Fruit fly (Drosophila melanogaster) whole organism, embryonic: ENCODE results near the gene WASp.

Experiments
- C15 ChIP-seq: fragments of 200-800 bp; sonication (Bioruptor generic); IDR thresholded peaks from 3 replicates; pipeline ENCODE4 v1.3.6; 2022; ENCODE audit warnings: missing biosample characterization, missing genetic modification characterization
- CG10209 ChIP-seq: fragments of 200-800 bp; sonication (Bioruptor generic); optimal IDR thresholded peaks from 3 replicates; lab custom pipeline; 2017; ENCODE audit warnings: missing biosample characterization, mild to moderate bottlenecking, missing genetic modification characterization, missing genetic modification reagents
- CG10431 ChIP-seq: fragments of 200-800 bp; sonication (Bioruptor generic); optimal IDR thresholded peaks from 3 replicates; lab custom pipeline; 2018; ENCODE audit warnings: missing biosample characterization, mild to moderate bottlenecking, missing genetic modification characterization
- CG12155 ChIP-seq: fragments of 200-800 bp; sonication (Bioruptor generic); optimal IDR thresholded peaks from 3 replicates; lab custom pipeline; 2016; ENCODE audit warnings: missing biosample characterization, missing genetic modification characterization
- CG1233 ChIP-seq: fragments of 200-800 bp; sonication (Bioruptor generic); optimal IDR thresholded peaks from 4 replicates; lab custom pipeline; 2018; ENCODE audit warnings: missing biosample characterization, mild to moderate bottlenecking, missing genetic modification characterization
- CG13287 ChIP-seq: fragments of 200-800 bp; sonication (Bioruptor generic); IDR thresholded peaks from 2 replicates; pipeline ENCODE4 v1.3.6; 2022; ENCODE audit warnings: missing biosample characterization, missing genetic modification characterization; ENCODE audit not compliant: partially characterized antibody
- CG13624 ChIP-seq: fragments of 200-800 bp; sonication (Bioruptor generic); optimal IDR thresholded peaks from 2 replicates; lab custom pipeline; 2016; ENCODE audit warnings: missing biosample characterization, missing genetic modification characterization
- CG15073 ChIP-seq: fragments of 200-800 bp; sonication (Bioruptor generic); optimal IDR thresholded peaks from 2 replicates; lab custom pipeline; 2016; ENCODE audit warnings: missing biosample characterization, missing genetic modification characterization
- CG15269 ChIP-seq: fragments of 200-800 bp; sonication (Bioruptor generic); optimal IDR thresholded peaks from 2 replicates; lab custom pipeline; 2018; ENCODE audit warnings: missing biosample characterization, mild to moderate bottlenecking, missing genetic modification characterization, moderate library complexity
- CG15479 ChIP-seq: fragments of 200-800 bp; sonication (Bioruptor generic); optimal IDR thresholded peaks from 3 replicates; lab custom pipeline; 2019; ENCODE audit warnings: missing biosample characterization, mild to moderate bottlenecking, missing genetic modification characterization, moderate library complexity
- CG1603 ChIP-seq: fragments of 200-800 bp; sonication (Bioruptor generic); optimal IDR thresholded peaks from 2 replicates; lab custom pipeline; 2019; ENCODE audit warnings: missing biosample characterization, mild to moderate bottlenecking, missing genetic modification characterization, moderate library complexity
- CG2199 ChIP-seq: fragments of 200-800 bp; sonication (Bioruptor generic); IDR thresholded peaks from 3 replicates; pipeline ENCODE4 v1.3.6; 2022; ENCODE audit warnings: missing biosample characterization, missing genetic modification characterization
- CG2712 ChIP-seq: fragments of 200-800 bp; optimal IDR thresholded peaks from 3 replicates; lab custom pipeline; 2019; ENCODE audit warnings: missing biosample characterization, mild to moderate bottlenecking, missing genetic modification characterization, moderate library complexity
- CG31388 ChIP-seq: fragments of 200-800 bp; sonication (Bioruptor generic); optimal IDR thresholded peaks from 2 replicates; lab custom pipeline; 2016; ENCODE audit warnings: missing biosample characterization, missing genetic modification characterization
- CG42726 ChIP-seq: fragments of 200-800 bp; sonication (Bioruptor generic); IDR thresholded peaks from 2 replicates; pipeline ENCODE4 v1.3.6; 2022; ENCODE audit warnings: missing biosample characterization, missing genetic modification characterization; ENCODE audit not compliant: partially characterized antibody
- CG6683 ChIP-seq: fragments of 200-800 bp; sonication (Bioruptor generic); optimal IDR thresholded peaks from 2 replicates; lab custom pipeline; 2017; ENCODE audit warnings: missing biosample characterization, mild to moderate bottlenecking, missing genetic modification characterization, missing genetic modification reagents
- CG7745 ChIP-seq: fragments of 200-800 bp; sonication (Bioruptor generic); optimal IDR thresholded peaks from 2 replicates; lab custom pipeline; 2018; ENCODE audit warnings: missing biosample characterization, mild to moderate bottlenecking, missing genetic modification characterization, moderate library complexity
- CG7839 ChIP-seq: fragments of 200-800 bp; sonication (Bioruptor generic); optimal IDR thresholded peaks from 3 replicates; lab custom pipeline; 2018; ENCODE audit warnings: missing biosample characterization, mild to moderate bottlenecking, missing genetic modification characterization, moderate library complexity
- CG9876 ChIP-seq: fragments of 200-800 bp; sonication (Bioruptor generic); optimal IDR thresholded peaks from 2 replicates; lab custom pipeline; 2016; ENCODE audit warnings: missing biosample characterization, missing genetic modification characterization
- CHES-1-like ChIP-seq: fragments of 200-800 bp; sonication (Bioruptor generic); optimal IDR thresholded peaks from 2 replicates; lab custom pipeline; 2016; ENCODE audit warnings: missing biosample characterization, missing genetic modification characterization
- CkIIα-i1 ChIP-seq: fragments of 200-800 bp; sonication (Bioruptor generic); IDR thresholded peaks from 2 replicates; pipeline ENCODE4 v1.3.6; 2022; ENCODE audit warnings: missing biosample characterization, missing genetic modification characterization
- Dll ChIP-seq: fragments of 200-800 bp; sonication (Bioruptor generic); IDR thresholded peaks from 4 replicates; pipeline ENCODE4 v1.3.6; 2022; ENCODE audit warnings: missing biosample characterization, missing genetic modification characterization; ENCODE audit not compliant: partially characterized antibody
- Dp ChIP-seq: fragments of 200-800 bp; sonication (Bioruptor generic); optimal IDR thresholded peaks from 2 replicates; lab custom pipeline; 2018; ENCODE audit warnings: missing biosample characterization, mild to moderate bottlenecking, missing genetic modification characterization, moderate library complexity
- Dref ChIP-seq: fragments of 200-800 bp; sonication (Bioruptor generic); IDR thresholded peaks from 2 replicates; pipeline ENCODE4 v1.3.6; 2022; ENCODE audit warnings: missing biosample characterization, missing genetic modification characterization
- Elba2 ChIP-seq: fragments of 200-800 bp; sonication (Bioruptor generic); optimal IDR thresholded peaks from 3 replicates; lab custom pipeline; 2016; ENCODE audit warnings: missing biosample characterization, missing genetic modification characterization
- Hand ChIP-seq: fragments of 200-800 bp; sonication (Bioruptor generic); optimal IDR thresholded peaks from 2 replicates; lab custom pipeline; 2017; ENCODE audit warnings: mild to moderate bottlenecking, missing biosample characterization, missing genetic modification reagents, missing genetic modification characterization
- MESR4 ChIP-seq: fragments of 200-800 bp; sonication (Bioruptor generic); optimal IDR thresholded peaks from 2 replicates; lab custom pipeline; 2018; ENCODE audit warnings: missing biosample characterization, mild to moderate bottlenecking, missing genetic modification characterization, moderate library complexity
- Mad ChIP-seq: fragments of 200-800 bp; sonication (Bioruptor generic); optimal IDR thresholded peaks from 2 replicates; lab custom pipeline; 2016; ENCODE audit warnings: missing biosample characterization, missing genetic modification characterization
- Ptx1 ChIP-seq: fragments of 200-800 bp; sonication (Bioruptor generic); IDR thresholded peaks from 2 replicates; pipeline ENCODE4 v1.3.6; 2022; ENCODE audit warnings: missing biosample characterization, missing genetic modification characterization
- Rx ChIP-seq: fragments of 200-800 bp; sonication (Bioruptor generic); IDR thresholded peaks from 2 replicates; pipeline ENCODE4 v1.3.6; 2022; ENCODE audit warnings: missing biosample characterization, missing genetic modification characterization
- Sin3A ChIP-seq: fragments of >200 bp; optimal IDR thresholded peaks from 2 replicates; lab custom pipeline; 2018
- Tbp ChIP-seq: fragments of >200 bp; optimal IDR thresholded peaks from 2 replicates; lab custom pipeline; 2018; ENCODE audit warnings: missing biosample characterization, missing genetic modification characterization
- Xbp1 ChIP-seq: fragments of 200-800 bp; sonication (Bioruptor generic); optimal IDR thresholded peaks from 3 replicates; lab custom pipeline; 2016; ENCODE audit warnings: missing biosample characterization, mild to moderate bottlenecking, missing genetic modification characterization
- amos ChIP-seq: fragments of 200-800 bp; sonication (Bioruptor generic); IDR thresholded peaks from 2 replicates; pipeline ENCODE4 v1.3.6; 2022; ENCODE audit warnings: missing biosample characterization, missing genetic modification characterization; ENCODE audit not compliant: partially characterized antibody
- bsh ChIP-seq, 2 experiments: fragments of 200-800 bp; sonication (Bioruptor generic); optimal IDR thresholded peaks; 2 replicates each; lab custom pipeline; 2017 to 2018; ENCODE audit warnings: mild to moderate bottlenecking in 2 of 2, missing biosample characterization in 2 of 2, missing genetic modification characterization in 2 of 2, moderate library complexity in 1 of 2
- chinmo ChIP-seq: fragments of 200-800 bp; sonication (Bioruptor generic); IDR thresholded peaks from 4 replicates; pipeline ENCODE4 v1.3.6; 2022; ENCODE audit warnings: missing biosample characterization, missing genetic modification characterization; ENCODE audit not compliant: partially characterized antibody
- crol ChIP-seq: fragments of 200-800 bp; sonication (Bioruptor generic); IDR thresholded peaks from 2 replicates; pipeline ENCODE4 v1.3.6; 2022; ENCODE audit warnings: missing biosample characterization, missing genetic modification characterization
- fd102C ChIP-seq: fragments of 200-800 bp; sonication (Bioruptor generic); optimal IDR thresholded peaks from 2 replicates; lab custom pipeline; 2018; ENCODE audit warnings: missing biosample characterization, mild to moderate bottlenecking, missing genetic modification characterization, moderate library complexity
- klu ChIP-seq: fragments of 200-800 bp; sonication (Bioruptor generic); IDR thresholded peaks from 2 replicates; pipeline ENCODE4 v1.3.6; 2022; ENCODE audit warnings: missing biosample characterization, missing genetic modification characterization
- odd ChIP-seq: fragments of 200-800 bp; sonication (Bioruptor generic); optimal IDR thresholded peaks from 2 replicates; lab custom pipeline; 2017; ENCODE audit warnings: missing biosample characterization, mild to moderate bottlenecking, missing genetic modification characterization
- pfk ChIP-seq: fragments of 200-800 bp; sonication (Bioruptor generic); optimal IDR thresholded peaks from 2 replicates; lab custom pipeline; 2018; ENCODE audit warnings: missing biosample characterization, mild to moderate bottlenecking, missing genetic modification characterization, moderate library complexity
- phol ChIP-seq: fragments of 200-800 bp; sonication (Bioruptor generic); optimal IDR thresholded peaks from 3 replicates; lab custom pipeline; 2018; ENCODE audit warnings: missing biosample characterization, mild to moderate bottlenecking, missing genetic modification characterization, moderate library complexity
- prd ChIP-seq, 3 experiments: fragments of >200 bp in 2 of 3; fragments of 200-800 bp in 1 of 3; sonication (Bioruptor generic) in 1 of 3; optimal IDR thresholded peaks in 2 of 3; IDR thresholded peaks in 1 of 3; 2 replicates in 2 of 3; 3 replicates in 1 of 3; pipeline versions ENCODE4 v1.3.6 to Lab custom; 2017 to 2022; ENCODE audit warnings: missing biosample characterization in 1 of 3, missing genetic modification characterization in 1 of 3
- ro ChIP-seq: fragments of 200-800 bp; sonication (Bioruptor generic); IDR thresholded peaks from 2 replicates; pipeline ENCODE4 v1.3.6; 2022; ENCODE audit warnings: missing biosample characterization, missing genetic modification characterization
- sc ChIP-seq, 3 experiments: fragments of >200 bp in 2 of 3; fragments of 200-800 bp in 1 of 3; sonication (Bioruptor generic) in 1 of 3; optimal IDR thresholded peaks; 2 replicates in 2 of 3; 3 replicates in 1 of 3; lab custom pipeline; 2017; ENCODE audit warnings: mild to moderate bottlenecking in 1 of 3, missing biosample characterization in 1 of 3, missing genetic modification characterization in 1 of 3, missing genetic modification reagents in 1 of 3
- tap ChIP-seq: fragments of 200-800 bp; optimal IDR thresholded peaks from 3 replicates; lab custom pipeline; 2019; ENCODE audit warnings: missing biosample characterization, mild to moderate bottlenecking, missing genetic modification characterization, moderate library complexity
- twi ChIP-seq: fragments of 200-800 bp; optimal IDR thresholded peaks from 2 replicates; lab custom pipeline; 2019; ENCODE audit warnings: missing biosample characterization, mild to moderate bottlenecking, missing genetic modification characterization, moderate library complexity
- vvl ChIP-seq: fragments of 200-800 bp; sonication (Bioruptor generic); IDR thresholded peaks from 2 replicates; pipeline ENCODE4 v1.3.6; 2022; ENCODE audit warnings: missing biosample characterization, missing genetic modification characterization

The WASp gene

DNA sequence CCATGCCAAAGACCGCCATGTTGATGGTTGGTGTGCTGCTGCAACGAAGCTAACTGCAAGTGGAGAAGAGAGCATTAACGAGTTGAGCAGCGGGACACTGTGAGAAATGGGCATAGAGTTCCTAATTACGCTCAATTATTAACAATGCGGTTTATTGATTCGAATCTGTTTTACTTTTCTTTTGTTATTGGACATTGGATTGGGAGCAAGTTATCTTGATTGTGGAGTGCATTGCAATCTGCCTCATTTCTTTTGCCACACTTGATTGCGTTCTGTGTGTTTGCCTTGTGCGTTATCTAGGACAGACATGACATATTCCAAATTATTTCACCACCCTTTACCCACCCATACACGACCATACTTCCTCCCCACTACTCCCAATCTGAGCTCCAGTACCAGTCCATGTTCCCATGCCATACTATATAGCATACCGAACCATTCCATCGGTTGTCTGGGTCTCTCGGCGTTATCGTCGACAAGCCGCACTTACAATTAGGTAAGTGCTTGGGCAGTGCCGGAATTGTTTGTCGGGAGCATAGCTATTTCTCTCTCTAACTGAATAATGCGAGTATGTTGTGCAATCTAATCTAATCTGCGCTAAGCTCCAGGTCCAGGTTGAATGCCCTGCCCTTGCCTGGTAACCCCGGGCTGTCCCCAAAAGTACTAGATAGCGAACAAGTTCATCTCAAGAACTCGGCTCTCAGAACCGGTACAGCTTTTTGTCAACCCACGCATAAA, 25.6 kb upstream of the WASp start (continued):
- TF ChIP-seq CG42726 (GFP tag; lab: Robert Waterston, UW) (no peak), CkIIα-i1 (no peak), tap (tag; lab: Kevin White, UChicago) (peak; percentile 34), vvl (peak; percentile 34; the same call in 1 of the 2 replicates), CG7839 (tag; lab: Kevin White, UChicago) (peak; percentile 58), CG15269 (peak; percentile 33), twi (tag; lab: Kevin White, UChicago) (peak; percentile 23), CG7745 (no peak), prd (optimal IDR thresholded peaks at IDR 0.05; lab: Kevin White, UChicago) (no peak), prd (GFP tag; IDR thresholded peaks at IDR 0.05; lab: Robert Waterston, UW) (peak; percentile 56; the same call in 1 of the 3 replicates), odd (GFP tag; lab: Kevin White, UChicago) (peak; percentile 12), Hand (GFP tag; lab: Kevin White, UChicago) (no peak), Dref (GFP tag; lab: Robert Waterston, UW) (no peak), MESR4 (GFP tag; lab: Kevin White, UChicago) (no peak), phol (tag; lab: Kevin White, UChicago) (peak; percentile 56), bsh (GFP tag; optimal IDR thresholded peaks at IDR 0.05; lab: Kevin White, UChicago) (peak; percentile 21 to 78), CG15479 (GFP tag; lab: Kevin White, UChicago) (no peak), klu (GFP tag; lab: Robert Waterston, UW) (no peak), CG13287 (GFP tag; lab: Robert Waterston, UW) (no peak), Ptx1 (GFP tag; lab: Robert Waterston, UW) (peak; percentile 64), Dll (GFP tag; lab: Robert Waterston, UW) (no peak), Tbp (GFP tag; lab: Kevin White, UChicago) (no peak), CG15073 (GFP tag; lab: Kevin White, UChicago) (no peak), sc (optimal IDR thresholded peaks at IDR 0.05; lab: Kevin White, UChicago) (no peak), sc (GFP tag; optimal IDR thresholded peaks at IDR 0.05; lab: Kevin White, UChicago) (peak; percentile 2), amos (GFP tag; lab: Robert Waterston, UW) (no peak), CG9876 (GFP tag; lab: Kevin White, UChicago) (no peak), C15 (GFP tag; lab: Robert Waterston, UW) (no peak), CG31388 (GFP tag; lab: Kevin White, UChicago) (no peak), CG10209 (peak; percentile 42), CG13624 (no peak), Sin3A (lab: Kevin White, UChicago) (no peak), crol (GFP tag; lab: Robert Waterston, UW) (no peak; the same call in 1 of the 2 replicates), Mad (no peak), Elba2 (GFP tag; lab: Kevin White, UChicago) (no peak), Xbp1 (GFP tag; lab: Kevin White, UChicago) (peak; percentile 44), CG1603 (tag; lab: Kevin White, UChicago) (peak; percentile 75), CHES-1-like (GFP tag; lab: Kevin White, UChicago) (no peak), CG6683 (GFP tag; lab: Kevin White, UChicago) (no peak), chinmo (GFP tag; lab: Robert Waterston, UW) (no peak), Rx (0 out of 2 replicates have a peak, but pooled peaks have one; percentile 14), Dp (GFP tag; lab: Kevin White, UChicago) (no peak), fd102C (GFP tag; lab: Kevin White, UChicago) (no peak), CG2199 (GFP tag; lab: Robert Waterston, UW) (no peak; the same call in 2 of the 3 replicates), CG1233 (GFP tag; lab: Kevin White, UChicago) (peak; percentile 17), CG12155 (GFP tag; lab: Kevin White, UChicago) (no peak), pfk (GFP tag; lab: Kevin White, UChicago) (no peak), CG2712 (tag; lab: Kevin White, UChicago) (peak; percentile 59), ro (peak; percentile 25; the same call in 1 of the 2 replicates), CG10431 (GFP tag; lab: Kevin White, UChicago) (no peak)
